Worm (Caenorhabditis elegans) whole organism, L3 larva: ENCODE results near the gene F14H3.14.

Experiments
- R02D3.7 ChIP-seq: fragments of 150-350 bp; optimal IDR thresholded peaks from 2 replicates; lab custom pipeline; 2014; ENCODE audit warnings: missing biosample characterization, missing genetic modification characterization
- ZK546.5 ChIP-seq: sonication (generic microtip); optimal IDR thresholded peaks from 2 replicates; lab custom pipeline; 2017; ENCODE audit warnings: missing biosample characterization, missing genetic modification characterization
- aly-2 ChIP-seq: fragments of 150-350 bp; optimal IDR thresholded peaks from 2 replicates; lab custom pipeline; 2014; ENCODE audit warnings: missing biosample characterization, missing genetic modification characterization
- ama-1 ChIP-seq: fragments of 150-350 bp; optimal IDR thresholded peaks from 2 replicates; lab custom pipeline; 2018
- ceh-9 ChIP-seq: sonication (generic microtip); optimal IDR thresholded peaks from 2 replicates; lab custom pipeline; 2018; ENCODE audit warnings: missing biosample characterization, missing genetic modification characterization
- egl-27 ChIP-seq: sonication (generic microtip); optimal IDR thresholded peaks from 4 replicates; lab custom pipeline; 2017; ENCODE audit warnings: missing biosample characterization, missing genetic modification reagents, missing genetic modification characterization
- egl-5 ChIP-seq: fragments of 150-350 bp; optimal IDR thresholded peaks from 2 replicates; lab custom pipeline; 2017; ENCODE audit warnings: missing biosample characterization, missing genetic modification reagents, missing genetic modification characterization, inconsistent platforms
- elt-1 ChIP-seq: fragments of 150-350 bp; optimal IDR thresholded peaks from 2 replicates; lab custom pipeline; 2014; ENCODE audit warnings: missing biosample characterization, missing genetic modification characterization
- elt-3 ChIP-seq, 3 experiments: fragments of 150-350 bp in 1 of 3; sonication (generic microtip) in 2 of 3; optimal IDR thresholded peaks; 2 replicates in 2 of 3; 4 replicates in 1 of 3; lab custom pipeline; 2014 to 2017; ENCODE audit warnings: missing biosample characterization in 3 of 3, missing genetic modification characterization in 3 of 3
- eor-1 ChIP-seq, 2 experiments: fragments of 150-350 bp; optimal IDR thresholded peaks; 2 replicates each; lab custom pipeline; 2014 to 2018; ENCODE audit warnings: missing biosample characterization in 2 of 2, missing genetic modification characterization in 2 of 2
- fkh-2 ChIP-seq: fragments of 150-350 bp; optimal IDR thresholded peaks from 2 replicates; lab custom pipeline; 2014; ENCODE audit warnings: missing biosample characterization, missing genetic modification reagents, missing genetic modification characterization
- fos-1 ChIP-seq: fragments of 150-350 bp; optimal IDR thresholded peaks from 2 replicates; lab custom pipeline; 2014; ENCODE audit warnings: missing biosample characterization, missing genetic modification characterization
- hmg-11 ChIP-seq: sonication (generic microtip); optimal IDR thresholded peaks from 2 replicates; lab custom pipeline; 2016; ENCODE audit warnings: missing genetic modification characterization, missing compliant biosample characterization
- jun-1 ChIP-seq: fragments of 150-350 bp; optimal IDR thresholded peaks from 2 replicates; lab custom pipeline; 2014; ENCODE audit warnings: missing biosample characterization, missing genetic modification reagents, missing genetic modification characterization
- lin-15B ChIP-seq: fragments of 150-350 bp; optimal IDR thresholded peaks from 2 replicates; lab custom pipeline; 2014; ENCODE audit warnings: missing biosample characterization, missing genetic modification characterization
- lin-39 ChIP-seq: fragments of 150-350 bp; optimal IDR thresholded peaks from 2 replicates; lab custom pipeline; 2018; ENCODE audit warnings: missing biosample characterization, missing genetic modification reagents, missing genetic modification characterization
- lsy-12 ChIP-seq: sonication (generic microtip); optimal IDR thresholded peaks from 2 replicates; lab custom pipeline; 2016; ENCODE audit warnings: mild to moderate bottlenecking, missing genetic modification characterization, missing compliant biosample characterization
- mdl-1 ChIP-seq: fragments of 150-350 bp; optimal IDR thresholded peaks from 2 replicates; lab custom pipeline; 2014; ENCODE audit warnings: missing biosample characterization, missing genetic modification characterization
- mml-1 ChIP-seq: fragments of 150-350 bp; sonication (generic microtip); optimal IDR thresholded peaks from 3 replicates; lab custom pipeline; 2014; ENCODE audit warnings: missing biosample characterization, missing genetic modification characterization
- nfya-1 ChIP-seq: sonication (generic microtip); optimal IDR thresholded peaks from 2 replicates; lab custom pipeline; 2017; ENCODE audit warnings: missing genetic modification characterization, mild to moderate bottlenecking, missing compliant biosample characterization, antibody characterized with exemption, moderate library complexity; ENCODE audit not compliant: insufficient read depth
- nhr-11 ChIP-seq: fragments of 150-350 bp; optimal IDR thresholded peaks from 2 replicates; lab custom pipeline; 2014; ENCODE audit warnings: missing biosample characterization, missing genetic modification characterization
- nhr-12 ChIP-seq: fragments of 150-350 bp; optimal IDR thresholded peaks from 2 replicates; lab custom pipeline; 2014; ENCODE audit warnings: missing biosample characterization, missing genetic modification characterization
- nhr-23 ChIP-seq: fragments of 150-350 bp; optimal IDR thresholded peaks from 2 replicates; lab custom pipeline; 2014; ENCODE audit warnings: missing biosample characterization, missing genetic modification reagents, missing genetic modification characterization
- nhr-237 ChIP-seq: fragments of 150-350 bp; optimal IDR thresholded peaks from 2 replicates; lab custom pipeline; 2014; ENCODE audit warnings: missing biosample characterization, missing genetic modification characterization
- nhr-25 ChIP-seq: sonication (generic microtip); optimal IDR thresholded peaks from 2 replicates; lab custom pipeline; 2017; ENCODE audit warnings: missing biosample characterization, missing genetic modification characterization
- nhr-28 ChIP-seq: fragments of 150-350 bp; optimal IDR thresholded peaks from 2 replicates; lab custom pipeline; 2014; ENCODE audit warnings: missing biosample characterization, missing genetic modification characterization
- nhr-43 ChIP-seq: sonication (generic microtip); optimal IDR thresholded peaks from 2 replicates; lab custom pipeline; 2016; ENCODE audit warnings: mild to moderate bottlenecking, missing genetic modification characterization, missing compliant biosample characterization; ENCODE audit not compliant: poor library complexity, severe bottlenecking
- nhr-67 ChIP-seq: fragments of 150-350 bp; optimal IDR thresholded peaks from 2 replicates; lab custom pipeline; 2014; ENCODE audit warnings: missing biosample characterization, missing genetic modification characterization
- nhr-77 ChIP-seq: fragments of 150-350 bp; optimal IDR thresholded peaks from 2 replicates; lab custom pipeline; 2014; ENCODE audit warnings: missing biosample characterization, missing genetic modification characterization
- pqm-1 ChIP-seq: fragments of 150-350 bp; optimal IDR thresholded peaks from 2 replicates; lab custom pipeline; 2017; ENCODE audit warnings: missing biosample characterization, missing genetic modification characterization, inconsistent platforms
- sea-2 ChIP-seq: fragments of 150-350 bp; sonication (generic microtip); optimal IDR thresholded peaks from 4 replicates; lab custom pipeline; 2014; ENCODE audit warnings: missing biosample characterization, missing genetic modification reagents, missing genetic modification characterization
- skn-1 ChIP-seq: fragments of 150-350 bp; optimal IDR thresholded peaks from 2 replicates; lab custom pipeline; 2014; ENCODE audit warnings: missing biosample characterization, missing genetic modification characterization
- tbx-2 ChIP-seq: sonication (generic microtip); optimal IDR thresholded peaks from 2 replicates; lab custom pipeline; 2016; ENCODE audit warnings: mild to moderate bottlenecking, missing genetic modification characterization, missing compliant biosample characterization
- ztf-11 ChIP-seq: fragments of 150-350 bp; optimal IDR thresholded peaks from 2 replicates; lab custom pipeline; 2014; ENCODE audit warnings: missing biosample characterization, missing genetic modification characterization
- ztf-4 ChIP-seq: fragments of 150-350 bp; optimal IDR thresholded peaks from 2 replicates; lab custom pipeline; 2014; ENCODE audit warnings: missing biosample characterization, missing genetic modification characterization

Gene F14H3.14

ce11 chrV:16061993-16062392, 695 bp downstream of the F14H3.14 start, which contains the start of gene fbxa-100:
Gene fbxa-100 (minus strand): TSS chrV:16062093.
- TF ChIP-seq lsy-12 (tag; lab: Kevin White, UChicago) (no peak), aly-2 (tag; lab: Kevin White, UChicago) (no peak), ceh-9 (no peak), hmg-11 (tag; lab: Kevin White, UChicago) (no peak), pqm-1 (tag; lab: Kevin White, UChicago) (no peak), lin-39 (no peak), nhr-25 (no peak), fkh-2 (tag; lab: Kevin White, UChicago) (no peak), ZK546.5 (tag; lab: Kevin White, UChicago) (no peak), nhr-43 (tag; lab: Kevin White, UChicago) (no peak)

ce11 chrV:16060135-16060534, 2.6 kb downstream of the F14H3.14 start, which contains the start of gene F14H3.15:
Gene F14H3.15 (minus strand): TSS chrV:16060235.
- TF ChIP-seq ztf-11 (no peak), nhr-12 (tag; lab: Kevin White, UChicago) (no peak), lin-39 (no peak), nhr-43 (tag; lab: Kevin White, UChicago) (no peak), mdl-1 (no peak), nhr-28 (tag; lab: Kevin White, UChicago) (no peak), R02D3.7 (no peak), ZK546.5 (tag; lab: Kevin White, UChicago) (no peak), nhr-25 (no peak), jun-1 (tag; lab: Kevin White, UChicago) (no peak), fos-1 (tag; lab: Kevin White, UChicago) (no peak), egl-27 (tag; lab: Kevin White, UChicago) (no peak), eor-1 (tag; optimal IDR thresholded peaks at IDR 0.05; lab: Kevin White, UChicago) (no peak), pqm-1 (tag; lab: Kevin White, UChicago) (no peak), nhr-67 (tag; lab: Kevin White, UChicago) (no peak), skn-1 (tag; lab: Kevin White, UChicago) (no peak), nhr-23 (no peak), fkh-2 (tag; lab: Kevin White, UChicago) (no peak), mml-1 (tag; lab: Kevin White, UChicago) (no peak), sea-2 (GFP tag; lab: Kevin White, UChicago) (no peak)
- TF ChIP-seq, all 47 proteins: peak for 0

ce11 chrV:16058872-16059271, 3.8 kb downstream of the F14H3.14 start, which contains the start of gene F14H3.6:
Gene F14H3.6 (minus strand): TSS chrV:16058893.
- TF ChIP-seq aly-2 (tag; lab: Kevin White, UChicago), result no peak
- no peak for TF ChIP-seq skn-1 (tag; lab: Kevin White, UChicago)
- no peak for TF ChIP-seq eor-1 (tag; optimal IDR thresholded peaks at IDR 0.05; lab: Kevin White, UChicago)
- no peak for TF ChIP-seq nhr-28 (tag; lab: Kevin White, UChicago)
- TF ChIP-seq ztf-4 (tag; lab: Kevin White, UChicago), result no peak
- no peak for TF ChIP-seq fos-1 (tag; lab: Kevin White, UChicago)
- no peak for TF ChIP-seq lin-15B
- TF ChIP-seq nhr-67 (tag; lab: Kevin White, UChicago), result no peak
- TF ChIP-seq ama-1 (lab: Kevin White, UChicago), result no peak
- TF ChIP-seq elt-1 (tag; lab: Kevin White, UChicago), result no peak
- TF ChIP-seq lin-39, result no peak
- no peak for TF ChIP-seq nhr-11
- TF ChIP-seq tbx-2 (tag; lab: Kevin White, UChicago), result no peak
- TF ChIP-seq sea-2 (GFP tag; lab: Kevin White, UChicago), result no peak
- TF ChIP-seq nhr-237 (tag; lab: Kevin White, UChicago), result no peak
- no peak for TF ChIP-seq hmg-11 (tag; lab: Kevin White, UChicago)
- TF ChIP-seq, all 47 proteins: peak for 0

ce11 chrV:16057010-16057463, 5.7 kb downstream of the F14H3.14 start, which contains the start of gene F14H3.5:
Gene F14H3.5 (minus strand): TSS chrV:16057060.
- TF ChIP-seq nhr-23 (no peak), ztf-4 (tag; lab: Kevin White, UChicago) (no peak), aly-2 (tag; lab: Kevin White, UChicago) (no peak), elt-3 (tag; optimal IDR thresholded peaks at IDR 0.05; lab: Kevin White, UChicago) (no peak), egl-5 (tag; lab: Kevin White, UChicago) (no peak), nhr-11 (no peak), elt-1 (tag; lab: Kevin White, UChicago) (no peak), R02D3.7 (no peak), nhr-77 (tag; lab: Kevin White, UChicago) (no peak), nfya-1 (tag; lab: Kevin White, UChicago) (no peak), skn-1 (tag; lab: Kevin White, UChicago) (no peak), sea-2 (GFP tag; lab: Kevin White, UChicago) (no peak)
- TF ChIP-seq, all 47 proteins: peak for 0
